Worm (Caenorhabditis elegans) whole organism, L3 larva: ENCODE results near the gene F40G9.19.
A peak's percentile ranks its signal among the peaks of the same experiment; 100 is the strongest.

Experiments used
- R02D3.7 ChIP-seq: fragments of 150-350 bp; optimal IDR thresholded peaks from 2 replicates; lab custom pipeline; 2014; ENCODE audit warnings: missing biosample characterization, missing genetic modification characterization
- ZK546.5 ChIP-seq: sonication (generic microtip); optimal IDR thresholded peaks from 2 replicates; lab custom pipeline; 2017; ENCODE audit warnings: missing biosample characterization, missing genetic modification characterization
- ceh-16 ChIP-seq: sonication (generic microtip); optimal IDR thresholded peaks from 2 replicates; lab custom pipeline; 2017; ENCODE audit warnings: missing biosample characterization, missing genetic modification characterization
- ceh-28 ChIP-seq: fragments of 150-350 bp; optimal IDR thresholded peaks from 2 replicates; lab custom pipeline; 2014; ENCODE audit warnings: missing biosample characterization, missing genetic modification reagents, missing genetic modification characterization
- ceh-9 ChIP-seq: sonication (generic microtip); optimal IDR thresholded peaks from 2 replicates; lab custom pipeline; 2018; ENCODE audit warnings: missing biosample characterization, missing genetic modification characterization
- daf-12 ChIP-seq: fragments of 150-350 bp; optimal IDR thresholded peaks from 2 replicates; lab custom pipeline; 2014; ENCODE audit warnings: missing biosample characterization, missing genetic modification reagents, missing genetic modification characterization
- egl-5 ChIP-seq: fragments of 150-350 bp; optimal IDR thresholded peaks from 2 replicates; lab custom pipeline; 2017; ENCODE audit warnings: missing biosample characterization, missing genetic modification reagents, missing genetic modification characterization, inconsistent platforms
- elt-2 ChIP-seq: sonication (generic microtip); optimal IDR thresholded peaks from 2 replicates; lab custom pipeline; 2016; ENCODE audit warnings: missing genetic modification reagents, mild to moderate bottlenecking, missing genetic modification characterization, missing compliant biosample characterization
- elt-3 ChIP-seq, 3 experiments: fragments of 150-350 bp in 1 of 3; sonication (generic microtip) in 2 of 3; optimal IDR thresholded peaks; 2 replicates in 2 of 3; 4 replicates in 1 of 3; lab custom pipeline; 2014 to 2017; ENCODE audit warnings: missing biosample characterization in 3 of 3, missing genetic modification characterization in 3 of 3
- fkh-2 ChIP-seq: fragments of 150-350 bp; optimal IDR thresholded peaks from 2 replicates; lab custom pipeline; 2014; ENCODE audit warnings: missing biosample characterization, missing genetic modification reagents, missing genetic modification characterization
- fos-1 ChIP-seq: fragments of 150-350 bp; optimal IDR thresholded peaks from 2 replicates; lab custom pipeline; 2014; ENCODE audit warnings: missing biosample characterization, missing genetic modification characterization
- hmg-11 ChIP-seq: sonication (generic microtip); optimal IDR thresholded peaks from 2 replicates; lab custom pipeline; 2016; ENCODE audit warnings: missing genetic modification characterization, missing compliant biosample characterization
- lin-15B ChIP-seq: fragments of 150-350 bp; optimal IDR thresholded peaks from 2 replicates; lab custom pipeline; 2014; ENCODE audit warnings: missing biosample characterization, missing genetic modification characterization
- lin-39 ChIP-seq: fragments of 150-350 bp; optimal IDR thresholded peaks from 2 replicates; lab custom pipeline; 2018; ENCODE audit warnings: missing biosample characterization, missing genetic modification reagents, missing genetic modification characterization
- lsy-12 ChIP-seq: sonication (generic microtip); optimal IDR thresholded peaks from 2 replicates; lab custom pipeline; 2016; ENCODE audit warnings: mild to moderate bottlenecking, missing genetic modification characterization, missing compliant biosample characterization
- mdl-1 ChIP-seq: fragments of 150-350 bp; optimal IDR thresholded peaks from 2 replicates; lab custom pipeline; 2014; ENCODE audit warnings: missing biosample characterization, missing genetic modification characterization
- mml-1 ChIP-seq: fragments of 150-350 bp; sonication (generic microtip); optimal IDR thresholded peaks from 3 replicates; lab custom pipeline; 2014; ENCODE audit warnings: missing biosample characterization, missing genetic modification characterization
- nfya-1 ChIP-seq: sonication (generic microtip); optimal IDR thresholded peaks from 2 replicates; lab custom pipeline; 2017; ENCODE audit warnings: missing genetic modification characterization, mild to moderate bottlenecking, missing compliant biosample characterization, antibody characterized with exemption, moderate library complexity; ENCODE audit not compliant: insufficient read depth
- nhr-11 ChIP-seq: fragments of 150-350 bp; optimal IDR thresholded peaks from 2 replicates; lab custom pipeline; 2014; ENCODE audit warnings: missing biosample characterization, missing genetic modification characterization
- nhr-23 ChIP-seq: fragments of 150-350 bp; optimal IDR thresholded peaks from 2 replicates; lab custom pipeline; 2014; ENCODE audit warnings: missing biosample characterization, missing genetic modification reagents, missing genetic modification characterization
- nhr-25 ChIP-seq: sonication (generic microtip); optimal IDR thresholded peaks from 2 replicates; lab custom pipeline; 2017; ENCODE audit warnings: missing biosample characterization, missing genetic modification characterization
- pha-4 ChIP-seq: fragments of 150-350 bp; optimal IDR thresholded peaks from 2 replicates; lab custom pipeline; 2014; ENCODE audit warnings: missing biosample characterization, missing genetic modification reagents, missing genetic modification characterization
- pqm-1 ChIP-seq: fragments of 150-350 bp; optimal IDR thresholded peaks from 2 replicates; lab custom pipeline; 2017; ENCODE audit warnings: missing biosample characterization, missing genetic modification characterization, inconsistent platforms
- skn-1 ChIP-seq: fragments of 150-350 bp; optimal IDR thresholded peaks from 2 replicates; lab custom pipeline; 2014; ENCODE audit warnings: missing biosample characterization, missing genetic modification characterization
- snpc-4 ChIP-seq: fragments of 150-350 bp; optimal IDR thresholded peaks from 2 replicates; lab custom pipeline; 2014; ENCODE audit warnings: missing biosample characterization, missing genetic modification characterization
- tbx-2 ChIP-seq: sonication (generic microtip); optimal IDR thresholded peaks from 2 replicates; lab custom pipeline; 2016; ENCODE audit warnings: mild to moderate bottlenecking, missing genetic modification characterization, missing compliant biosample characterization
- zag-1 ChIP-seq: fragments of 150-350 bp; optimal IDR thresholded peaks from 2 replicates; lab custom pipeline; 2014; ENCODE audit warnings: missing biosample characterization, missing genetic modification characterization
- ztf-4 ChIP-seq: fragments of 150-350 bp; optimal IDR thresholded peaks from 2 replicates; lab custom pipeline; 2014; ENCODE audit warnings: missing biosample characterization, missing genetic modification characterization

Gene F40G9.19

DNA sequence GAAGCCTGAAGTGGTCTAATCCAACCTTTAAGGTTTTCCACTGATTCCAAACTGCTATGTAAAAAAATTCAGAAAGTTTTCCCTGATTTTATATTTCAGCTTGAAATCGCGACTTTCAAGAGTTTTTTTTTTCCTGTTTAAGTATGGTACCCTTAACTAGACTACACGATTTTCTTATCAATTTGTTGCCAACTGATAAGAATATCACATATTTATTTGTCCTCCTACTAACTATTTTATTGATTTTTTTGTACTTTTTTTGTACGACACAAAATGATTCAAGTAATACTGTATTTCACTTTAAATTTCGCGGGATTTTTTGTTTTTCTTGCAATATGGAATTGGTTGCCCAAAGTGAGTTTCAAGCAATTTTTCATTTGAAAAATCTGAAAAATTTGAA, 9.5 kb downstream of the F40G9.19 start:
- TF ChIP-seq pqm-1 (tag; lab: Kevin White, UChicago) (peak; percentile 52), egl-5 (no peak), elt-2 (tag; lab: Kevin White, UChicago) (peak; percentile 66)

DNA sequence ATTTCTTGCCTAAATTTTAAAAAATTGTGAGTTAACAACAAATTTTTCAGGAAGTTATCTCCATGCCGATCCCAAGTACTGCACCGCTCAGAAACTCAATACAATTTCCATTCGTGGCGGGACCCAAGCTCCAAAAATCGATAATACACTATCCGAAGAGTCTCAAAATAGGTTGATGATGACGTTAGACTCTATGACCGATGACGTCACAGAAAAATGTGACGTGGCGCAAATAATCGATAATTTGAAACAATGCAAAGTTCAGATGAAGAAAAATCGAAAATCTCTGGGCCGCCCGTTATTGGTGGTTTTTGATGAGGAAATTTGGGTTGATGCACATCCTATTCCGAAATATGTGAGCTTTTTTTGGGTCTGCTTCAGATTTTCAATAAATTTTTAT, 10.7 kb downstream of the F40G9.19 start:
- TF ChIP-seq ceh-28 (tag; lab: Kevin White, UChicago) = peak; percentile 49
- TF ChIP-seq lin-39 (tag; lab: Kevin White, UChicago) = no peak
- TF ChIP-seq, all 47 proteins: peak for 1

ce11 chrIII:185909-186308, 12.3 kb downstream of the F40G9.19 start:
- peak; percentile 19 for TF ChIP-seq elt-2 (tag; lab: Kevin White, UChicago)

- TF ChIP-seq snpc-4 (tag; lab: Kevin White, UChicago) (no peak), daf-12 (tag; lab: Kevin White, UChicago) (no peak), fkh-2 (tag; lab: Kevin White, UChicago) (no peak), lsy-12 (no peak), ceh-16 (tag; lab: Kevin White, UChicago) (no peak), egl-5 (no peak), ZK546.5 (tag; lab: Kevin White, UChicago) (no peak), lin-15B (tag; lab: Kevin White, UChicago) (no peak), nhr-11 (no peak)
Measured at ce11 chrIII:187829-188228, 14.2 kb downstream of the F40G9.19 start, which contains the start of gene mxl-2. mxl-2 (minus strand) TSS chrIII:188131.

DNA sequence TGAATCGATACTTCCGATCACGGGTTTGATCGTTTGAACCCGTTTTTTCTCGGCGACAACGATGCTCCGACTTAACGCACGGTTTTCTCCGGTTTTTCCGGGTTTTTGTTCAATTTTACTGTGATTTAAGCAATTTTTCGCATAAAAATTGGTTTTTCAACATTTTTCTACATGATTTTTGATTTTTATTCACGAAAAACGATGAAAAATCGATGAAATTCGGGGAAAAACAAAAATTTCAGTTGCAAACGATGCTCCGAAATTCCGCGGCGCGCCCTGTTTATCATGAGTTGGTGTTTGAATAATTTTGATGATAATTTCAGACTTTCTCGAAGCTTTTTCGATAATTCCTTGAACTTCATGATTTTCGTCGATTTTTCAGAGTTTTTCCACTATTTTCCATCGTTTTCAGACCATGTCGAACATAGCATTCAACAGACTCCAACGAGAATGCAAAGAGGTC, 14.9 kb downstream of the F40G9.19 start, which contains the start of gene ubc-20:
ubc-20 (plus strand) TSS at position 413 of the 463 bp plus-strand sequence.
- TF ChIP-seq ceh-28 (tag; lab: Kevin White, UChicago) (no peak), elt-3 (tag; optimal IDR thresholded peaks at IDR 0.05; lab: Kevin White, UChicago) (no peak), fos-1 (no peak), mml-1 (no peak), pha-4 (tag; lab: Kevin White, UChicago) (peak; percentile 51), skn-1 (tag; lab: Kevin White, UChicago) (peak; percentile 14), elt-2 (tag; lab: Kevin White, UChicago) (peak; percentile 42), nfya-1 (tag; lab: Kevin White, UChicago) (peak; percentile 29), hmg-11 (tag; lab: Kevin White, UChicago) (peak; percentile 39), tbx-2 (tag; lab: Kevin White, UChicago) (no peak), lin-15B (tag; lab: Kevin White, UChicago) (peak; percentile 15)

DNA sequence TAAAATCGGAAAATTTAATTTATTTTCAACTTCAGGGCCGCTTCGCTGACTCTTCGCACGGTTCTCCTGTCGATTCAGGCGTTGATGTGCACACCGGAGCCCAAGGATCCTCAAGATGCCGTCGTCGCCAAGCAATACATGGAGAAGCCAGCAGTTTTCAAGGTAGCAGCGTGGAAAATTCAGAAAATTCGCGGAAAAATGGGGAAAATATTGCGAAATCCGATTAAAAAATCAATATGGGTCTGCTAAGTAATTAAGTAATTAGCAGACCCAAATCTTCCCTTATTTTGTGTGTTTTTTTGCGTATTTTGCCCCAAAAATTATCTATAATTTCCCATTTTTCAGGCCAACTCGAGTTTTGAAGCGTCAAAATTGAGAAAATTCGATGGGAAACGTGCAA, 15.7 kb downstream of the F40G9.19 start:
- TF ChIP-seq tbx-2 (tag; lab: Kevin White, UChicago) (no peak), mdl-1 (tag; lab: Kevin White, UChicago) (no peak), zag-1 (tag; lab: Kevin White, UChicago) (no peak), ceh-28 (tag; lab: Kevin White, UChicago) (no peak), nfya-1 (tag; lab: Kevin White, UChicago) (no peak), snpc-4 (tag; lab: Kevin White, UChicago) (no peak), ceh-9 (tag; lab: Kevin White, UChicago) (no peak), nhr-23 (no peak), R02D3.7 (no peak), ceh-16 (tag; lab: Kevin White, UChicago) (no peak), ZK546.5 (tag; lab: Kevin White, UChicago) (no peak), nhr-25 (no peak), pqm-1 (tag; lab: Kevin White, UChicago) (no peak), lin-39 (tag; lab: Kevin White, UChicago) (no peak), skn-1 (tag; lab: Kevin White, UChicago) (no peak)

DNA sequence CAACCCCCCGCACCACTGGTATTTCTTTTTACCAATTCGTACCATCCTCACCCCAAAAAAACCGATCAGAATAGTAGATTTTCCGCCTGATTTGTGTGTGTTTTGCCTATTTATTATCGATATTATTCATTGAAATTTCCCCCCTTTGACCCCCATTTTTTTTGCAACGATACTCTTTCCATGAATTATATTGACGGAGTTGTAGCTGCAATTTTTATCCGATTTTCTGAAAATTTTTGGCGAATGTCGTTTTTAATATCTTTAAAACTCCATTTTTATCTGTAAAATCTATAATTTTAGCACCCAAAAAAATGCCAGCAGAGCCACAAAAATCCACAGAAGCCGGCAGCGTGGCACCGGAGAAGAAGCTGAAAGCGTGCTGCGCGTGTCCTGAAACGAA, 17.1 kb downstream of the F40G9.19 start, which contains the start of gene cox-17:
cox-17 (plus strand) TSS at position 301 of the 400 bp plus-strand sequence.
- TF ChIP-seq elt-2 (tag; lab: Kevin White, UChicago) (peak; percentile 6), ztf-4 (no peak)
- TF ChIP-seq, all 47 proteins: peak for 1
